Worm (Caenorhabditis elegans) whole organism, early embryonic: ENCODE results near the gene C40A11.7.

Source experiments
- F13C5.2 ChIP-seq: sonication (generic microtip); optimal IDR thresholded peaks from 2 replicates; lab custom pipeline; 2017; ENCODE audit warnings: mild to moderate bottlenecking, missing genetic modification characterization, inconsistent platforms, missing compliant biosample characterization
- ama-1 ChIP-seq: fragments of 150-350 bp; optimal IDR thresholded peaks from 2 replicates; lab custom pipeline; 2014
- ceh-13 ChIP-seq: fragments of 200-800 bp; sonication (Bioruptor generic); optimal IDR thresholded peaks from 2 replicates; lab custom pipeline; 2018; ENCODE audit warnings: mild to moderate bottlenecking, missing genetic modification characterization, missing compliant biosample characterization
- ets-7 ChIP-seq: sonication (generic microtip); optimal IDR thresholded peaks from 2 replicates; lab custom pipeline; 2016; ENCODE audit warnings: missing genotype, missing genetic modification characterization, missing compliant biosample characterization
- flt-1 ChIP-seq: fragments of 200-800 bp; sonication (Bioruptor generic); IDR thresholded peaks from 2 replicates; pipeline ENCODE4 v1.3.6; 2022; ENCODE audit warnings: missing genetic modification characterization, missing compliant biosample characterization
- hmg-4 ChIP-seq: fragments of 200-800 bp; sonication (Bioruptor generic); optimal IDR thresholded peaks from 2 replicates; lab custom pipeline; 2018; ENCODE audit warnings: mild to moderate bottlenecking, missing genetic modification characterization, missing compliant biosample characterization
- scrt-1 ChIP-seq: fragments of 200-800 bp; sonication (Bioruptor generic); IDR thresholded peaks from 2 replicates; pipeline ENCODE4 v1.3.6; 2022; ENCODE audit warnings: missing genetic modification characterization, missing compliant biosample characterization
- sea-1 ChIP-seq: fragments of 200-800 bp; sonication (Bioruptor generic); conservative IDR thresholded peaks from 2 replicates; pipeline ENCODE4 v1.3.6; 2022; ENCODE audit warnings: missing genetic modification characterization, missing compliant biosample characterization

- TF ChIP-seq sea-1 (no peak), ceh-13 (no peak), ama-1 (lab: Kevin White, UChicago) (no peak), hmg-4 (GFP tag; lab: Kevin White, UChicago) (no peak), F13C5.2 (tag; lab: Kevin White, UChicago) (no peak), flt-1 (no peak), ets-7 (tag; lab: Kevin White, UChicago) (no peak), scrt-1 (GFP tag; lab: Robert Waterston, UW) (no peak)
These were observed 9.6 kb downstream of the C40A11.7 start, which contains the start of gene C40A11.3 for ce11 chrII:2140817-2141216.
